Worm (Caenorhabditis elegans): ENCODE results near the gene F26F12.3.

F26F12.3 gene

DNA sequence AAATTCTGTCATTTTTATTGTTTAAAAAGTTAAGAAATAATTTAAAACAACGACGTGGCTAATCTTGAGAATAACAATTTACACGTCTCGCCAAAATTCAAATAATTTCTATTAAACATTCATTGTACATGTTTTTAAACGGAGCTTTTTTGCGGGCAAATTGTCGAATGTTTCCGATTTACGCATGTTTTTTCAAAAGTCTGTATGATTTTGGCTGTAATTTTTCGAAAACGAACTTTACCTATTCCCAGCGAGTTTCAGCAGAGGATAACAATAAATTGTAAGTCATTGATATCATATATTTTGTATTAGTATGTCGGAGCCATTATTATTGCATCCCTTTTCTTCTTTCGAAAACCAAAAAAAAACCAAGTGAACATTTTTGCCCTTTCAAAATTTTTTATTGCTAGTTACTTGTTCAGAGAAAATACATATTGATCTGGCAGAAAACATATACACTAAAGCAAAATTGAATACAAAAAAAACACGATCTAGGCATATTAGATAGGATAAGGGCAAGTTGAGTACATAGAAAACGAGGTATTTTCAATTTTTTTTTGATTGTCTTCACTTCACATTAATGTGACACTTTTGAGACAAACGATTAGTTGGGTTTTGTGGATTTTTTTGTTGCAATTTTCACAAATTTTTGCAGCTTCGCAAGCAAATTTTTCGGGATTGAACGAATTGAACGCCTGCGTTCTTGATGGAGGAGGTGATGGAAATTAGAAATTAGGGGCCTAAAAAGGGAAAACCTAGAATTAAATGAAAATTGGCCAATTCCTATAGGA lies 6.7 kb downstream of the F26F12.3 start, which contains the start of gene F26F12.2 (continued):
- TF ChIP-seq dmd-9 (GFP tag; IDR thresholded peaks at IDR 0.05): 0 out of 2 replicates have a peak, but pooled peaks have one; percentile 46

DNA sequence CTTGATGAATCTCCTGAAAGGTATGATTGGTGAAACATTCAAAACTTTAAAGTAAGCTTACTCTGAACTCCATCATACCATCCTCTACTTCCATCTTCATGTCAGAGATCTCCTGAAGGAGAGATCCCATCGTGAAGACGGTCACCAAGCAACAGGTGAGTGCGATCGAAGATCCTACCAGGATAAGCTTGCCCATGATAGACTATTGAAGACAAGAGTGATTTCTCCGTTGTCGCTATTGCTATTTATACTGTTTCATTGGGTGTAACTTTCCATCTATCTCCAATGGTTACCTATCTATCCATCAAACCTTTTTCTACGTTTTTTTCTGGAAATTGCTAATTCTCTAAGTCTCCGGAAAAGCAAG lies 8.9 kb downstream of the F26F12.3 start, which contains the start of gene col-140:
Gene col-140, minus strand, starts transcription at position 219 of the 367 bp plus-strand sequence.
- TF ChIP-seq ceh-28 (tag; optimal IDR thresholded peaks at IDR 0.05) (no peak), ztf-7 (tag; optimal IDR thresholded peaks at IDR 0.05) (no peak), unc-62 (GFP tag; optimal IDR thresholded peaks at IDR 0.05 in 1 of 2) (peak in 1 of 2 experiments; percentile 32), unc-62 (tag; optimal IDR thresholded peaks at IDR 0.05) (no peak), ama-1 (optimal IDR thresholded peaks at IDR 0.05) (peak; percentile 75), ceh-20 (GFP tag; IDR thresholded peaks at IDR 0.05) (no peak; the same call in 1 of the 2 replicates), nhr-28 (tag; optimal IDR thresholded peaks at IDR 0.05) (no peak), Y5F2A.4 (GFP tag; optimal IDR thresholded peaks at IDR 0.05) (no peak), F37D6.2 (tag; optimal IDR thresholded peaks at IDR 0.05) (no peak)

DNA sequence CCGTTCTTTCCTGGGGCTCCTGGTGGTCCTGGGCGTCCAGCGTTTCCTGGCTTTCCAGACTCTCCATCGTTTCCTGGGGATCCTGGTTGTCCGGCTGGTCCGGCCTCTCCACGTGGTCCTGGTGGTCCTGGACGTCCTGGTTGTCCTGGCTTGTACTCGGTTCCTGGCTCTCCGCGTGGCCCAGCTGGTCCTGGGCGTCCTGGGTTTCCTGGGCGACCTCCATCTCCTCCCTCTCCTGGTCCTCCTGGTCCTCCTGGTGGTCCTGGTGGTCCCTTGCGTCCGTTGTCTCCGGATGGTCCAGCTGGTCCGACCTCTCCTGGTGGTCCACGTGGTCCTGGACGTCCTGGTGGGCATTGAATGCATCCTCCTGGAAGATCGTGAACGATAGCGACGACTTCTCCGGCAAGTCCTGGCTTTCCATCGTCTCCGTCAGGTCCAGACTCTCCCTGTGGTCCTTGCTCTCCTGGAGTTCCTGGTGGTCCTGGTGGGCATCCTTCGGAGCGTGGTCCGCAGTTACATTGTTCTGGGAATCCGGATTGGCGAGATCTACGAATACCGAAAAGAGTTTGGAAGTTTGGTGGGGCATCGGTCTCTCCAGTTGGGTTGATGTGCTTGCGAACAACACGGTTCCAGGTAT lies 9.4 kb downstream of the F26F12.3 start:
- TF ChIP-seq tra-1 (GFP tag; IDR thresholded peaks at IDR 0.05): no peak
- 0 out of 2 replicates have a peak, but pooled peaks have one; percentile 7 for TF ChIP-seq lin-29 (GFP tag; IDR thresholded peaks at IDR 0.05)
- TF ChIP-seq D1046.2 (GFP tag; IDR thresholded peaks at IDR 0.05): peak; percentile 42; the same call in 1 of the 2 replicates
- TF ChIP-seq egl-43 (GFP tag; IDR thresholded peaks at IDR 0.05): 0 out of 2 replicates have a peak, but pooled peaks have one; percentile 41
- TF ChIP-seq gei-8 (GFP tag; optimal IDR thresholded peaks at IDR 0.05): peak; percentile 17
- TF ChIP-seq ceh-20 (GFP tag; IDR thresholded peaks at IDR 0.05): no peak
- TF ChIP-seq lin-38 (GFP tag; IDR thresholded peaks at IDR 0.05): peak; percentile 28; the same call in 1 of the 2 replicates
- TF ChIP-seq nhr-237 (tag; optimal IDR thresholded peaks at IDR 0.05): no peak
- 0 out of 2 replicates have a peak, but pooled peaks have one; percentile 10 for TF ChIP-seq pha-4 (GFP tag; IDR thresholded peaks at IDR 0.05)
- TF ChIP-seq pha-4 (tag; optimal IDR thresholded peaks at IDR 0.05): no peak
- TF ChIP-seq daf-16 (GFP tag; optimal IDR thresholded peaks at IDR 0.05): no peak
- TF ChIP-seq daf-16 (tag; optimal IDR thresholded peaks at IDR 0.05): no peak
- TF ChIP-seq Y48G9A.11 (GFP tag; IDR thresholded peaks at IDR 0.05): 0 out of 2 replicates have a peak, but pooled peaks have one; percentile 23
- no peak for TF ChIP-seq ceh-62 (tag; optimal IDR thresholded peaks at IDR 0.05)
- TF ChIP-seq zfp-3 (GFP tag; conservative IDR thresholded peaks at IDR 0.05): no peak; the same call in 1 of the 2 replicates
- TF ChIP-seq spr-3 (GFP tag; optimal IDR thresholded peaks at IDR 0.05): peak; percentile 1
- TF ChIP-seq dmd-6 (GFP tag; IDR thresholded peaks at IDR 0.05): peak; percentile 26; the same call in 1 of the 2 replicates
- TF ChIP-seq lin-13 (GFP tag; optimal IDR thresholded peaks at IDR 0.05): no peak
- TF ChIP-seq mxl-3 (GFP tag; optimal IDR thresholded peaks at IDR 0.05): peak; percentile 43
- peak; percentile 99 for TF ChIP-seq set-16 (GFP tag; IDR thresholded peaks at IDR 0.05)
- TF ChIP-seq hlh-11 (tag; optimal IDR thresholded peaks at IDR 0.05): peak; percentile 43
- TF ChIP-seq mdt-29 (GFP tag; IDR thresholded peaks at IDR 0.05): 0 out of 2 replicates have a peak, but pooled peaks have one; percentile 5
- TF ChIP-seq rbr-2 (tag; optimal IDR thresholded peaks at IDR 0.05): no peak
- TF ChIP-seq madf-5 (GFP tag; IDR thresholded peaks at IDR 0.05): peak in 1 of 2 experiments; percentile 50; a peak in 1 of 4 replicates
- peak; percentile 41; the same call in 1 of the 2 replicates for TF ChIP-seq T26A8.4 (GFP tag; IDR thresholded peaks at IDR 0.05)
- TF ChIP-seq ctbp-1 (GFP tag; IDR thresholded peaks at IDR 0.05): peak; percentile 78
- no peak for TF ChIP-seq F26F4.8 (GFP tag; conservative IDR thresholded peaks at IDR 0.05)
- TF ChIP-seq attf-4 (tag; optimal IDR thresholded peaks at IDR 0.05): no peak
- no peak for TF ChIP-seq fkh-10 (GFP tag; optimal IDR thresholded peaks at IDR 0.05)

Measured in whole organism, L4 larva.